Worm (Caenorhabditis elegans) whole organism, early embryonic: ENCODE results near the gene irld-51.

Experiments
- F13C5.2 ChIP-seq: sonication (generic microtip); optimal IDR thresholded peaks from 2 replicates; lab custom pipeline; 2017; ENCODE audit warnings: mild to moderate bottlenecking, missing genetic modification characterization, inconsistent platforms, missing compliant biosample characterization
- aly-1 ChIP-seq: sonication (generic microtip); optimal IDR thresholded peaks from 2 replicates; lab custom pipeline; 2016; ENCODE audit warnings: missing genetic modification characterization, missing compliant biosample characterization
- ama-1 ChIP-seq: fragments of 150-350 bp; optimal IDR thresholded peaks from 2 replicates; lab custom pipeline; 2014
- ceh-13 ChIP-seq: fragments of 200-800 bp; sonication (Bioruptor generic); optimal IDR thresholded peaks from 2 replicates; lab custom pipeline; 2018; ENCODE audit warnings: mild to moderate bottlenecking, missing genetic modification characterization, missing compliant biosample characterization
- ceh-36 ChIP-seq: sonication (generic microtip); optimal IDR thresholded peaks from 2 replicates; lab custom pipeline; 2016; ENCODE audit warnings: missing genetic modification characterization, inconsistent platforms, missing compliant biosample characterization
- flt-1 ChIP-seq: fragments of 200-800 bp; sonication (Bioruptor generic); IDR thresholded peaks from 2 replicates; pipeline ENCODE4 v1.3.6; 2022; ENCODE audit warnings: missing genetic modification characterization, missing compliant biosample characterization
- hmg-4 ChIP-seq: fragments of 200-800 bp; sonication (Bioruptor generic); optimal IDR thresholded peaks from 2 replicates; lab custom pipeline; 2018; ENCODE audit warnings: mild to moderate bottlenecking, missing genetic modification characterization, missing compliant biosample characterization
- hnd-1 ChIP-seq: sonication (generic microtip); optimal IDR thresholded peaks from 2 replicates; lab custom pipeline; 2016; ENCODE audit warnings: missing genetic modification characterization, missing compliant biosample characterization
- scrt-1 ChIP-seq: fragments of 200-800 bp; sonication (Bioruptor generic); IDR thresholded peaks from 2 replicates; pipeline ENCODE4 v1.3.6; 2022; ENCODE audit warnings: missing genetic modification characterization, missing compliant biosample characterization
- sea-1 ChIP-seq: fragments of 200-800 bp; sonication (Bioruptor generic); conservative IDR thresholded peaks from 2 replicates; pipeline ENCODE4 v1.3.6; 2022; ENCODE audit warnings: missing genetic modification characterization, missing compliant biosample characterization
- tbx-11 ChIP-seq: fragments of 200-800 bp; sonication (Bioruptor generic); IDR thresholded peaks from 2 replicates; pipeline ENCODE4 v1.3.6; 2022; ENCODE audit warnings: missing genetic modification characterization, missing compliant biosample characterization
- tra-4 ChIP-seq: sonication (generic microtip); optimal IDR thresholded peaks from 2 replicates; lab custom pipeline; 2017; ENCODE audit warnings: missing genetic modification characterization, missing compliant biosample characterization

DNA sequence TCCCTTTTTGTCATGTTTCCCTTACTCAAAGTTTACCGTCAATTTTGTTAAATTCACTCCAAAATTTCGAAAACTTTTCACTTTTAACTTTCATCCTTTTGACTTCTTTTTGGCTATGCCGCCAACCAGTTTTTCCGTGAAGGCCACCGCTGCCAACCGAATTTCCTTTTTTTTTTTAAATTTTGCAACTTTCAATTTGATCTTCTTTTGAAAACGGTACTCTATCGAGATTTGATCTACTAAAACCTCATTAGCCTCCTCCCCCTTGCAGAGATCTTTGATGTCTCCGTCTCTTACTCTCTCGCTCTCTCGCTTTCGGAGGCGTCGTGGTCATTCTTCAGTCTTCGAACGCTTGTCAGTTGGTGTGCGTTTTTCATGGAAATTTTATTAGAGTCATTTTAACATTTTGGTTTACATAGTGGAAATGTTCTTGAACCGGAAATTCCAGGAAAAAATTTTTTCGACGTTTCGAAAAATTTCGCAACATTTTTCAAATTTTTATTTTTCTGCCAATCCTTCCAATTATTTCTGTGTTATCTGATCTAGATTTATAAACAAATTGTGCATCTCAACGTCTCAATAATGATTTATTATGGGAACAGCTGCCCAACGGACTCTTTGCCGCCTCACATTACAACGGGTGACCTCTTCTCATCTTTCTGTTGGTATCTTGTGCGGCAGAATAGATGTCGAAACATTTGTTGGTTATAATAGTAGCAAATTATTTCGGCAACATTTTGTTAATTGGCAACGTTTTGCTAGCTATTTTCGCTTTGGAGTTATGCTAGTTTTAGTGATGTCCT is 42.3 kb upstream of the irld-51 start:
- TF ChIP-seq aly-1 (no peak), sea-1 (no peak), tra-4 (no peak), flt-1 (GFP tag; lab: Robert Waterston, UW) (no peak), ceh-13 (GFP tag; lab: Kevin White, UChicago) (no peak), tbx-11 (GFP tag; lab: Robert Waterston, UW) (no peak), ceh-36 (no peak), hnd-1 (tag; lab: Kevin White, UChicago) (no peak), scrt-1 (GFP tag; lab: Robert Waterston, UW) (no peak), hmg-4 (GFP tag; lab: Kevin White, UChicago) (no peak), ama-1 (lab: Kevin White, UChicago) (no peak), F13C5.2 (tag; lab: Kevin White, UChicago) (no peak)
